Worm (Caenorhabditis elegans) whole organism, L2 larva: ENCODE data around the gene nas-22.

Experiments used
- C34F6.9 ChIP-seq: fragments of 150-350 bp; optimal IDR thresholded peaks from 2 replicates; lab custom pipeline; 2014; ENCODE audit warnings: missing biosample characterization, missing genetic modification characterization
- Y55F3AM.14 ChIP-seq: fragments of 200-800 bp; sonication (Bioruptor generic); optimal IDR thresholded peaks from 2 replicates; lab custom pipeline; 2018; ENCODE audit warnings: mild to moderate bottlenecking, missing genetic modification characterization, missing compliant biosample characterization
- ZK546.5 ChIP-seq: sonication (generic microtip); optimal IDR thresholded peaks from 2 replicates; lab custom pipeline; 2017; ENCODE audit warnings: missing biosample characterization, missing genetic modification characterization
- alr-1 ChIP-seq: fragments of 150-350 bp; optimal IDR thresholded peaks from 2 replicates; lab custom pipeline; 2014; ENCODE audit warnings: missing biosample characterization, missing genetic modification characterization
- ama-1 ChIP-seq: fragments of 150-350 bp; optimal IDR thresholded peaks from 2 replicates; lab custom pipeline; 2018; ENCODE audit warnings: inconsistent platforms
- blmp-1 ChIP-seq: sonication (generic microtip); optimal IDR thresholded peaks from 2 replicates; lab custom pipeline; 2017; ENCODE audit warnings: missing genetic modification characterization, mild to moderate bottlenecking, missing compliant biosample characterization, antibody characterized with exemption, moderate library complexity; ENCODE audit not compliant: insufficient read depth
- ceh-16 ChIP-seq: fragments of 150-350 bp; optimal IDR thresholded peaks from 2 replicates; lab custom pipeline; 2014; ENCODE audit warnings: missing biosample characterization, missing genetic modification characterization
- ceh-82 ChIP-seq: fragments of 150-350 bp; optimal IDR thresholded peaks from 2 replicates; lab custom pipeline; 2014; ENCODE audit warnings: missing biosample characterization, missing genetic modification characterization
- crh-2 ChIP-seq: sonication (generic microtip); optimal IDR thresholded peaks from 2 replicates; lab custom pipeline; 2017; ENCODE audit warnings: missing biosample characterization, missing genetic modification characterization
- dmd-4 ChIP-seq: sonication (generic microtip); optimal IDR thresholded peaks from 2 replicates; lab custom pipeline; 2017; ENCODE audit warnings: missing biosample characterization, missing genetic modification characterization
- egl-27 ChIP-seq: sonication (generic microtip); optimal IDR thresholded peaks from 3 replicates; lab custom pipeline; 2017; ENCODE audit warnings: missing biosample characterization, missing genetic modification reagents, missing genetic modification characterization
- elt-1 ChIP-seq: fragments of 150-350 bp; optimal IDR thresholded peaks from 2 replicates; lab custom pipeline; 2014; ENCODE audit warnings: missing biosample characterization, missing genetic modification characterization
- fos-1 ChIP-seq: fragments of 150-350 bp; optimal IDR thresholded peaks from 2 replicates; lab custom pipeline; 2014; ENCODE audit warnings: missing biosample characterization, missing genetic modification characterization
- gmeb-1 ChIP-seq: fragments of 150-350 bp; optimal IDR thresholded peaks from 2 replicates; lab custom pipeline; 2014; ENCODE audit warnings: missing biosample characterization, missing genetic modification characterization
- lin-11 ChIP-seq: fragments of 150-350 bp; sonication (generic microtip); optimal IDR thresholded peaks from 2 replicates; lab custom pipeline; 2014; ENCODE audit warnings: missing biosample characterization, missing genetic modification characterization, inconsistent platforms, mixed read lengths
- lin-13 ChIP-seq: fragments of 150-350 bp; optimal IDR thresholded peaks from 2 replicates; lab custom pipeline; 2014; ENCODE audit warnings: missing biosample characterization, missing genetic modification reagents, missing genetic modification characterization
- lin-39 ChIP-seq: fragments of 150-350 bp; optimal IDR thresholded peaks from 2 replicates; lab custom pipeline; 2014; ENCODE audit warnings: missing biosample characterization, missing genetic modification reagents, missing genetic modification characterization
- lsy-2 ChIP-seq, 2 experiments: fragments of 150-350 bp in 1 of 2; sonication (generic microtip) in 1 of 2; optimal IDR thresholded peaks; 2 replicates each; lab custom pipeline; 2014 to 2017; ENCODE audit warnings: missing biosample characterization in 2 of 2, missing genetic modification characterization in 2 of 2
- mab-5 ChIP-seq: fragments of 150-350 bp; optimal IDR thresholded peaks from 2 replicates; lab custom pipeline; 2014; ENCODE audit warnings: missing biosample characterization, missing genetic modification characterization
- mbf-1 ChIP-seq: sonication (generic microtip); optimal IDR thresholded peaks from 2 replicates; lab custom pipeline; 2017; ENCODE audit warnings: missing biosample characterization, missing genetic modification characterization
- mdl-1 ChIP-seq, 2 experiments: fragments of 150-350 bp in 1 of 2; sonication (generic microtip) in 1 of 2; optimal IDR thresholded peaks; 2 replicates each; lab custom pipeline; 2017; ENCODE audit warnings: missing biosample characterization in 2 of 2, missing genetic modification characterization in 2 of 2
- nhr-10 ChIP-seq: sonication (generic microtip); optimal IDR thresholded peaks from 2 replicates; lab custom pipeline; 2017; ENCODE audit warnings: missing biosample characterization, missing genetic modification characterization
- nhr-11 ChIP-seq: fragments of 150-350 bp; optimal IDR thresholded peaks from 2 replicates; lab custom pipeline; 2014; ENCODE audit warnings: missing biosample characterization, missing genetic modification characterization
- nhr-12 ChIP-seq: fragments of 150-350 bp; optimal IDR thresholded peaks from 2 replicates; lab custom pipeline; 2014; ENCODE audit warnings: missing biosample characterization, missing genetic modification characterization
- nhr-129 ChIP-seq: fragments of 150-350 bp; optimal IDR thresholded peaks from 2 replicates; lab custom pipeline; 2014; ENCODE audit warnings: missing biosample characterization, missing genetic modification characterization
- nhr-21 ChIP-seq: fragments of 150-350 bp; optimal IDR thresholded peaks from 2 replicates; lab custom pipeline; 2014; ENCODE audit warnings: missing biosample characterization, missing genetic modification characterization
- nhr-23 ChIP-seq: fragments of 150-350 bp; optimal IDR thresholded peaks from 2 replicates; lab custom pipeline; 2014; ENCODE audit warnings: missing biosample characterization, missing genetic modification reagents, missing genetic modification characterization
- nhr-237 ChIP-seq: fragments of 150-350 bp; optimal IDR thresholded peaks from 2 replicates; lab custom pipeline; 2014; ENCODE audit warnings: missing biosample characterization, missing genetic modification characterization
- nhr-25 ChIP-seq: fragments of 150-350 bp; sonication (generic microtip); optimal IDR thresholded peaks from 3 replicates; lab custom pipeline; 2014; ENCODE audit warnings: missing biosample characterization, missing genetic modification characterization
- nhr-6 ChIP-seq: fragments of 150-350 bp; optimal IDR thresholded peaks from 2 replicates; lab custom pipeline; 2014; ENCODE audit warnings: missing biosample characterization, missing genetic modification characterization
- nhr-77 ChIP-seq: fragments of 150-350 bp; optimal IDR thresholded peaks from 2 replicates; lab custom pipeline; 2014; ENCODE audit warnings: missing biosample characterization, missing genetic modification characterization
- skn-1 ChIP-seq: sonication (generic microtip); optimal IDR thresholded peaks from 2 replicates; lab custom pipeline; 2017; ENCODE audit warnings: missing biosample characterization, missing genetic modification characterization
- sma-3 ChIP-seq: sonication (generic microtip); optimal IDR thresholded peaks from 2 replicates; lab custom pipeline; 2016; ENCODE audit warnings: missing genetic modification reagents, missing genetic modification characterization, missing compliant biosample characterization
- sma-9 ChIP-seq, 2 experiments: fragments of 150-350 bp in 1 of 2; sonication (generic microtip) in 1 of 2; optimal IDR thresholded peaks; 2 replicates each; lab custom pipeline; 2014 to 2016; ENCODE audit warnings: missing genetic modification characterization in 2 of 2, mild to moderate bottlenecking in 1 of 2, missing biosample characterization in 1 of 2, missing compliant biosample characterization in 1 of 2, missing genetic modification reagents in 1 of 2, moderate library complexity in 1 of 2
- unc-55 ChIP-seq: fragments of 150-350 bp; sonication (generic microtip); optimal IDR thresholded peaks from 3 replicates; lab custom pipeline; 2014; ENCODE audit warnings: missing biosample characterization, missing genetic modification reagents, missing genetic modification characterization
- zag-1 ChIP-seq: fragments of 150-350 bp; optimal IDR thresholded peaks from 2 replicates; lab custom pipeline; 2014; ENCODE audit warnings: missing biosample characterization, missing genetic modification characterization
- ztf-4 ChIP-seq: fragments of 150-350 bp; optimal IDR thresholded peaks from 2 replicates; lab custom pipeline; 2014; ENCODE audit warnings: missing biosample characterization, missing genetic modification characterization

The nas-22 gene

DNA sequence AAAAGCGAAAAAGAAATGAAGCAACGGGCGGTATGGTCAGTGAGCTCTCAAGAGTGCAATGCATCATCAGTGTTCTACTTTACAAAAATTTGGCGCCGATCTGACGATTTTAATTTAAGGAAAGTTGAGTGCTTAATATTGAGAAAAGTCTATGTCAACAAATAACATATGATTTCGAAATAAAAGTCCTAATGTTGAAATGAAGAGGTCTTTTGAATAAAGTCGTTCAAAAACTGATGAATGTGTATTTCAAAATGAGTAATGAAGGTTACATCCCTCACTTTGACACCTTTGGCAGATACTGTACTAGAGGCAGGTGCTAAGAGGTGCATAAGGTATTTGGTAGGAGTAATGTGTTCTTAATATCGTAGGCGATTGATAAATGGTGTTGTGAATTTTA lies 23.0 kb downstream of the nas-22 start:
- TF ChIP-seq egl-27 (tag; lab: Kevin White, UChicago) (no peak), sma-3 (GFP tag; lab: Kevin White, UChicago) (no peak), lin-13 (no peak), nhr-12 (no peak), dmd-4 (tag; lab: Kevin White, UChicago) (no peak), nhr-10 (tag; lab: Kevin White, UChicago) (no peak), elt-1 (tag; lab: Kevin White, UChicago) (no peak), skn-1 (no peak), mbf-1 (tag; lab: Kevin White, UChicago) (no peak), ZK546.5 (no peak), lin-39 (tag; lab: Kevin White, UChicago) (no peak)

DNA sequence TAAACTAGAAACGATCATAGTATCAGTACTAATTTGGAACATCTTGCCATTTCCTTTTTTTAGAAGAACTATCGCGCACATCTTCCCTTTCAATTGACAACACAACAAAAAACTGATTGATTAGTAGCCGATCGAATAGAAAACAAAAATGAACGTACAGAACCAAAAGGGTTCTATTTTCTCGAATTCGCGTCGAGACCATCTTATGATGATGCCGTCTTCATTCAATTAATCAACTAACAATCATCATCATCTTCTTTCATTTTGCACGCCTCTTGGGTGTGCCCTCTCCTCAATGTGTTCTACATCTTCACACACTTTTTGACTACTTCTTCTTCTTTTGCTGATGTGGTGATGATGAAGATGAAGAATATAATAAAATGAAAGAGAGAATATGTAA lies 25.3 kb downstream of the nas-22 start:
- TF ChIP-seq egl-27 (tag; lab: Kevin White, UChicago) (no peak), sma-3 (GFP tag; lab: Kevin White, UChicago) (peak; percentile 30), sma-9 (GFP tag; optimal IDR thresholded peaks at IDR 0.05; lab: Kevin White, UChicago) (peak; percentile 14), sma-9 (tag; optimal IDR thresholded peaks at IDR 0.05; lab: Kevin White, UChicago) (no peak), blmp-1 (peak; percentile 48), alr-1 (tag; lab: Kevin White, UChicago) (no peak), nhr-129 (tag; lab: Kevin White, UChicago) (no peak), nhr-21 (tag; lab: Kevin White, UChicago) (no peak), C34F6.9 (tag; lab: Kevin White, UChicago) (no peak), ama-1 (lab: Kevin White, UChicago) (no peak), mab-5 (no peak), nhr-12 (no peak), Y55F3AM.14 (no peak), skn-1 (no peak), zag-1 (tag; lab: Kevin White, UChicago) (no peak), nhr-25 (tag; lab: Kevin White, UChicago) (no peak), nhr-10 (tag; lab: Kevin White, UChicago) (no peak), lin-11 (no peak), ztf-4 (no peak), lin-13 (no peak), mdl-1 (tag; optimal IDR thresholded peaks at IDR 0.05; lab: Kevin White, UChicago) (no peak), fos-1 (tag; lab: Kevin White, UChicago) (peak; percentile 0), unc-55 (GFP tag; lab: Kevin White, UChicago) (no peak), lin-39 (tag; lab: Kevin White, UChicago) (no peak), nhr-237 (no peak), ceh-82 (tag; lab: Kevin White, UChicago) (no peak), nhr-23 (no peak), crh-2 (tag; lab: Kevin White, UChicago) (no peak), nhr-6 (tag; lab: Kevin White, UChicago) (no peak), nhr-11 (tag; lab: Kevin White, UChicago) (no peak)

DNA sequence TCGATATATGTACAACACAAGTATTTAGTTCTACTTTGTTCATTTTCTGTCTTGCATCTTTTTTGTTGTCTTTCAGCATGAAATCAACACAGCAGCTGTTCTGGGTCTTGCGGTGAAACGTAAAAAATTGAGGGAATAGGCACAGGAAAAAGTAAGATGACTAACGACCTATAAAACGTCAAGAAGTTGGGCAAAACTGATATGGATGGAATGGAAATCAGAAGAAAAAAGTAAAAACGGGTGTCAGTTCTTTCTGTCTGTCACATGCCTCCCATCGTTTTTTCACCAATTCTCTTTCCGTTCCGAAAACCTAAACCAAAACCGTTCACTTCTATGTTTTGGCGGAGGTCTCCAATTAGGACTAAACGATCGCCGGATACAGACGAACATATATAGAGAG lies 26.5 kb downstream of the nas-22 start:
- TF ChIP-seq ceh-16 (tag; lab: Kevin White, UChicago) (no peak), nhr-10 (tag; lab: Kevin White, UChicago) (no peak), lsy-2 (tag; optimal IDR thresholded peaks at IDR 0.05; lab: Kevin White, UChicago) (no peak), Y55F3AM.14 (no peak), unc-55 (GFP tag; lab: Kevin White, UChicago) (no peak), lin-13 (no peak), nhr-25 (tag; lab: Kevin White, UChicago) (no peak), nhr-77 (no peak)

DNA sequence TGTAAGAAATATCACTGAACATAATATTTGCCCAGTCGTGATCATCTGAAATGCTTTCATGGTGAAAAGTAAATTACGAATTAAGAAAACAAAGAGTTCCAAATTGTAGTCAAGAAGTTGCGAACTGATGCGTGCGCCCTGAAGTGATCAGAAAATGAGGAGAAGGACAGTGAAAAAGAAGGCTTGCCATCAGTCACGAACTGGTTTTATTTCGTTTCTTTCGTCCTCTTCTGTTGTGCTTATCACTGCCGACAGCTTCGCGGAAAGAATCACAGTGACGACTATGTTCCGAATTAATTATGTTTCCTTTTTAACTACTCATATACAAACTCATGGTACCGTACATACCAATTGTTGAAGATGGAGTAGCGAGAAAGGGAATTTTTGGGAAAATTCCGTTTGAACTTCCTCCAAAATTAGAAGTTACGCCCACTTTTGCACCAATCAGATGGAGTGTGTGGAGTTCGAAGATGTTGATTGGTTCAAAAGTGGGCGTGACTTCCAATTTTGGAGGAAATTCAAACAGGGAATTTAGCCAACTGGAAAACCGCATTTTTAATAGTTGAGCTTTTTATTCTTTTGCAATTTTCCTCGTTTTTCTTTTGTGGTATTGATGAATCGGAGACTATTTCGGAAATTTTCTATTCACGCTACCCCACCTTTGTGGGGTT lies 28.7 kb downstream of the nas-22 start, which contains the start of gene C55A6.12:
Gene C55A6.12, minus strand, starts transcription at position 51 of the 671 bp plus-strand sequence.
- peak; percentile 10 for TF ChIP-seq gmeb-1 (tag; lab: Kevin White, UChicago)
- no peak for TF ChIP-seq lin-13
- TF ChIP-seq, all 48 proteins: peak for 1
